Fruit fly (Drosophila melanogaster): ENCODE measurements around the gene CG34323.
A peak's percentile ranks its signal among the peaks of the same experiment; 100 is the strongest.

Gene CG34323

DNA sequence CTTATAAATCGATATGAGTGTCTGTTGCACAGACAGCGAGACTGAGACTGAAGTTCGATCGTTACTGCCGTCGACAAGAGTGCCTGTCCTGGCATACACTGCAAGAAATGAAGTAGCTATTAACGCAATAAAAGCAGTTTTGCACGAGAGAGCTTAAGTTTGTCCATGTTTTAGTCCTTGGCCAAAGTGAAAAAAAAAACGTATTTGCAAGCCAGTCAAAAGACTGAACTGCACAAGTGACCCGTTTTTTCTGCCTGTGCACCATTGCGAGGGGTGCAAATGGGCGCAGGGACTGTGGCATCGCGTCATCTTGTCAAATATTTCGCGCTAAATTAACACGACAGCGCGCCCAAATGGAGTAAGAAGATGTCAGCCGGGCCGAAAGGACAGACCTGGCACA, 5.3 kb downstream of the CG34323 start (continued):
- TF ChIP-seq Trl (optimal IDR thresholded peaks at IDR 0.05) (no peak), Trl (GFP tag; optimal IDR thresholded peaks at IDR 0.05) (no peak), CG7786 (GFP tag; optimal IDR thresholded peaks at IDR 0.05) (no peak), CG18599 (GFP tag; optimal IDR thresholded peaks at IDR 0.05) (peak; percentile 10), Sin3A (optimal IDR thresholded peaks at IDR 0.05) (no peak), aop (GFP tag; IDR thresholded peaks at IDR 0.05) (no peak), dm (GFP tag; optimal IDR thresholded peaks at IDR 0.05) (no peak), CG8089 (GFP tag; optimal IDR thresholded peaks at IDR 0.05) (no peak), ara (GFP tag; IDR thresholded peaks at IDR 0.05) (no peak), bab2 (GFP tag; optimal IDR thresholded peaks at IDR 0.05) (no peak), Antp (GFP tag; optimal IDR thresholded peaks at IDR 0.05) (peak; percentile 45), HmgD (GFP tag; optimal IDR thresholded peaks at IDR 0.05) (no peak), vvl (GFP tag; IDR thresholded peaks at IDR 0.05) (peak; percentile 15; the same call in 1 of the 2 replicates), unc-4 (GFP tag; IDR thresholded peaks at IDR 0.05; ENCODE audit: partially characterized antibody) (no peak), ttk (GFP tag; IDR thresholded peaks at IDR 0.05) (0 out of 2 replicates have a peak, but pooled peaks have one; percentile 20), Blimp-1 (GFP tag; optimal IDR thresholded peaks at IDR 0.05) (peak; percentile 12), CG10267 (tag; optimal IDR thresholded peaks at IDR 0.05) (no peak), br (optimal IDR thresholded peaks at IDR 0.05) (no peak), ci (GFP tag; IDR thresholded peaks at IDR 0.05) (0 out of 3 replicates have a peak, but pooled peaks have one; percentile 15), prd (optimal IDR thresholded peaks at IDR 0.05) (no peak), prd (GFP tag; IDR thresholded peaks at IDR 0.05) (peak; percentile 54; the same call in 2 of the 3 replicates), Six4 (GFP tag; optimal IDR thresholded peaks at IDR 0.05) (no peak), unpg (GFP tag; optimal IDR thresholded peaks at IDR 0.05) (peak; percentile 10), CG14014 (GFP tag; IDR thresholded peaks at IDR 0.05) (no peak), CG6689 (GFP tag; IDR thresholded peaks at IDR 0.05) (peak; percentile 24; the same call in 1 of the 2 replicates), CG2678 (tag; optimal IDR thresholded peaks at IDR 0.05) (peak; percentile 7), CG4328 (GFP tag; optimal IDR thresholded peaks at IDR 0.05) (no peak), CG12104 (GFP tag; optimal IDR thresholded peaks at IDR 0.05) (no peak), repo (GFP tag; optimal IDR thresholded peaks at IDR 0.05) (no peak), cas (GFP tag; IDR thresholded peaks at IDR 0.05) (no peak), CG17359 (tag; optimal IDR thresholded peaks at IDR 0.05) (peak; percentile 10), CG10979 (tag; optimal IDR thresholded peaks at IDR 0.05) (peak; percentile 34), CG11085 (GFP tag; IDR thresholded peaks at IDR 0.05) (no peak), wor (GFP tag; IDR thresholded peaks at IDR 0.05) (no peak), Xbp1 (GFP tag; optimal IDR thresholded peaks at IDR 0.05) (peak; percentile 23), dmrt11E (tag; optimal IDR thresholded peaks at IDR 0.05) (peak; percentile 33), schlank (tag; optimal IDR thresholded peaks at IDR 0.05) (no peak), Rfx (GFP tag; IDR thresholded peaks at IDR 0.05) (no peak), Xrp1 (GFP tag; IDR thresholded peaks at IDR 0.05) (no peak), H2.0 (GFP tag; IDR thresholded peaks at IDR 0.05) (no peak), CG17328 (GFP tag; IDR thresholded peaks at IDR 0.05) (0 out of 2 replicates have a peak, but pooled peaks have one; percentile 28), lola (GFP tag; optimal IDR thresholded peaks at IDR 0.05) (peak in 1 of 3 experiments; percentile 22), az2 (GFP tag; optimal IDR thresholded peaks at IDR 0.05) (peak; percentile 2), Atf3 (GFP tag; optimal IDR thresholded peaks at IDR 0.05) (peak; percentile 16), CG8944 (GFP tag; optimal IDR thresholded peaks at IDR 0.05) (no peak), CG1603 (tag; optimal IDR thresholded peaks at IDR 0.05) (peak; percentile 40), Dp (GFP tag; optimal IDR thresholded peaks at IDR 0.05) (no peak), dmrt99B (tag; optimal IDR thresholded peaks at IDR 0.05) (peak; percentile 6), nerfin-2 (GFP tag; IDR thresholded peaks at IDR 0.05; ENCODE audit: partially characterized antibody) (no peak), CG34422 (GFP tag; IDR thresholded peaks at IDR 0.05) (no peak), CG30403 (GFP tag; optimal IDR thresholded peaks at IDR 0.05) (peak; percentile 4), tin (GFP tag; optimal IDR thresholded peaks at IDR 0.05) (peak; percentile 6), CG31441 (GFP tag; IDR thresholded peaks at IDR 0.05) (no peak)

Measured in whole organism, embryonic.